Worm (Caenorhabditis elegans) whole organism, mixed stage, embryonic: ENCODE data around the gene nlp-41.

Source experiments
- M03D4.4 ChIP-seq: sonication (generic microtip); optimal IDR thresholded peaks from 2 replicates; lab custom pipeline; 2017; ENCODE audit warnings: mild to moderate bottlenecking, missing genetic modification characterization, missing compliant biosample characterization
- bed-3 ChIP-seq: fragments of 200-800 bp; sonication (Bioruptor generic); optimal IDR thresholded peaks from 3 replicates; lab custom pipeline; 2018; ENCODE audit warnings: mild to moderate bottlenecking, missing genetic modification characterization, moderate library complexity, missing compliant biosample characterization
- blmp-1 ChIP-seq: fragments of 150-350 bp; optimal IDR thresholded peaks from 2 replicates; lab custom pipeline; 2014; ENCODE audit warnings: missing biosample characterization, missing genetic modification characterization
- ceh-43 ChIP-seq: fragments of 200-800 bp; sonication (Bioruptor generic); optimal IDR thresholded peaks from 2 replicates; lab custom pipeline; 2018; ENCODE audit warnings: mild to moderate bottlenecking, missing genetic modification characterization, moderate library complexity, missing compliant biosample characterization
- ces-1 ChIP-seq: fragments of 150-350 bp; optimal IDR thresholded peaks from 2 replicates; lab custom pipeline; 2014; ENCODE audit warnings: missing biosample characterization, missing genetic modification reagents, missing genetic modification characterization
- cnd-1 ChIP-seq: fragments of 200-800 bp; sonication (Bioruptor generic); optimal IDR thresholded peaks from 2 replicates; lab custom pipeline; 2018; ENCODE audit warnings: mild to moderate bottlenecking, missing genetic modification characterization, missing compliant biosample characterization
- drap-1 ChIP-seq: fragments of 200-800 bp; sonication (Bioruptor generic); optimal IDR thresholded peaks from 3 replicates; lab custom pipeline; 2018; ENCODE audit warnings: mild to moderate bottlenecking, missing genetic modification characterization, missing compliant biosample characterization
- elt-1 ChIP-seq: sonication (generic microtip); optimal IDR thresholded peaks from 2 replicates; lab custom pipeline; 2017; ENCODE audit warnings: missing genetic modification characterization, mild to moderate bottlenecking, missing compliant biosample characterization, antibody characterized with exemption, moderate library complexity, borderline replicate concordance; ENCODE audit not compliant: insufficient read depth
- elt-3 ChIP-seq: fragments of 150-350 bp; optimal IDR thresholded peaks from 2 replicates; lab custom pipeline; 2014; ENCODE audit warnings: missing biosample characterization, missing genetic modification characterization
- flh-1 ChIP-seq: fragments of 200-800 bp; sonication (Bioruptor generic); optimal IDR thresholded peaks from 2 replicates; lab custom pipeline; 2018; ENCODE audit warnings: mild to moderate bottlenecking, missing genetic modification characterization, moderate library complexity, missing compliant biosample characterization
- ham-2 ChIP-seq: fragments of 200-800 bp; sonication (Bioruptor generic); optimal IDR thresholded peaks from 2 replicates; lab custom pipeline; 2018; ENCODE audit warnings: mild to moderate bottlenecking, missing genetic modification characterization, missing compliant biosample characterization
- hlh-1 ChIP-seq: fragments of 150-350 bp; optimal IDR thresholded peaks from 2 replicates; lab custom pipeline; 2014; ENCODE audit warnings: missing biosample characterization, missing genetic modification reagents, missing genetic modification characterization
- lin-13 ChIP-seq: fragments of 150-350 bp; optimal IDR thresholded peaks from 2 replicates; lab custom pipeline; 2014; ENCODE audit warnings: missing biosample characterization, missing genetic modification characterization
- lin-32 ChIP-seq: fragments of 200-800 bp; sonication (Bioruptor generic); optimal IDR thresholded peaks from 2 replicates; lab custom pipeline; 2018; ENCODE audit warnings: mild to moderate bottlenecking, missing genetic modification characterization, missing compliant biosample characterization
- lsy-2 ChIP-seq: fragments of 150-350 bp; optimal IDR thresholded peaks from 2 replicates; lab custom pipeline; 2014; ENCODE audit warnings: missing biosample characterization, missing genetic modification characterization
- mep-1 ChIP-seq: fragments of 150-350 bp; optimal IDR thresholded peaks from 2 replicates; lab custom pipeline; 2017; ENCODE audit warnings: missing biosample characterization, missing genetic modification reagents, missing genetic modification characterization, inconsistent platforms
- mls-2 ChIP-seq: sonication (generic microtip); optimal IDR thresholded peaks from 2 replicates; lab custom pipeline; 2016; ENCODE audit warnings: mild to moderate bottlenecking, missing genetic modification characterization, moderate library complexity, missing compliant biosample characterization
- nhr-12 ChIP-seq: fragments of 150-350 bp; optimal IDR thresholded peaks from 2 replicates; lab custom pipeline; 2014; ENCODE audit warnings: missing biosample characterization, missing genetic modification characterization
- nhr-2 ChIP-seq: fragments of 150-350 bp; optimal IDR thresholded peaks from 2 replicates; lab custom pipeline; 2014; ENCODE audit warnings: missing biosample characterization, missing genetic modification characterization
- nhr-237 ChIP-seq: fragments of 150-350 bp; optimal IDR thresholded peaks from 2 replicates; lab custom pipeline; 2014; ENCODE audit warnings: missing biosample characterization, missing genetic modification characterization
- nhr-28 ChIP-seq: fragments of 150-350 bp; optimal IDR thresholded peaks from 2 replicates; lab custom pipeline; 2014; ENCODE audit warnings: missing biosample characterization, missing genetic modification characterization
- sptf-1 ChIP-seq: sonication (generic microtip); optimal IDR thresholded peaks from 2 replicates; lab custom pipeline; 2017; ENCODE audit warnings: mild to moderate bottlenecking, missing genetic modification characterization, moderate library complexity, missing compliant biosample characterization
- tbx-8 ChIP-seq: fragments of 200-800 bp; sonication (Bioruptor generic); optimal IDR thresholded peaks from 2 replicates; lab custom pipeline; 2018; ENCODE audit warnings: mild to moderate bottlenecking, missing genetic modification characterization, moderate library complexity, missing compliant biosample characterization
- unc-120 ChIP-seq: sonication (generic microtip); optimal IDR thresholded peaks from 2 replicates; lab custom pipeline; 2017; ENCODE audit warnings: missing genetic modification characterization, missing compliant biosample characterization; ENCODE audit not compliant: poor library complexity, severe bottlenecking
- unc-39 ChIP-seq: fragments of 150-350 bp; optimal IDR thresholded peaks from 2 replicates; lab custom pipeline; 2014; ENCODE audit warnings: missing biosample characterization, missing genetic modification characterization
- unc-62 ChIP-seq: fragments of 150-350 bp; optimal IDR thresholded peaks from 2 replicates; lab custom pipeline; 2014; ENCODE audit warnings: missing biosample characterization, missing genetic modification reagents, missing genetic modification characterization
- zip-8 ChIP-seq: fragments of 150-350 bp; optimal IDR thresholded peaks from 2 replicates; lab custom pipeline; 2014; ENCODE audit warnings: missing biosample characterization, missing genetic modification characterization
- ztf-11 ChIP-seq: fragments of 150-350 bp; optimal IDR thresholded peaks from 2 replicates; lab custom pipeline; 2014; ENCODE audit warnings: missing biosample characterization, missing genetic modification characterization

Gene nlp-41

DNA sequence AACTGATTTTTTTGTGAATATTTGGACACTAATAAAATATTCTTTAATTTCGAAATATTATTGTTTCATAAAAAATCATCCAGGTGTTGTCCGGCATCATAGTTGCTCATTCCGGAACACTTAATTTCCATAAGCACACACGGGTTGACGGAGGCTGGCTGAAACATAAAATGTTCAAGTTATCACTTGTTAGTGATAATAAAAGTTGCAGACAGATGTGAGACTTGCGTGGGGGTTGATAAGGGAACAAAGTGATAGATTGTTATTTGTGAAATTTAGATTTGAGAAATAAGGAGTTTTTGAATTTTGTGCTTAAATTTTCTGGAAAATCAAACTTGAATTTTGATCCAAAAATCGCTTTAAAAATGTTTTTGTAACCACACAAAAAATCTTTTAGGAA, 40.6 kb upstream of the nlp-41 start:
- TF ChIP-seq M03D4.4 (no peak), ztf-11 (tag; lab: Kevin White, UChicago) (no peak), blmp-1 (no peak), sptf-1 (tag; lab: Kevin White, UChicago) (no peak), tbx-8 (GFP tag; lab: Kevin White, UChicago) (no peak), unc-39 (tag; lab: Kevin White, UChicago) (no peak), lin-13 (tag; lab: Kevin White, UChicago) (no peak), nhr-12 (tag; lab: Kevin White, UChicago) (no peak), flh-1 (GFP tag; lab: Kevin White, UChicago) (no peak), ces-1 (GFP tag; lab: Kevin White, UChicago) (no peak)

ce11 chrII:14511189-14511588, 39.5 kb upstream of the nlp-41 start, which contains the start of gene K10H10.13:
K10H10.13 (minus strand) TSS chrII:14511289.
- TF ChIP-seq unc-39 (tag; lab: Kevin White, UChicago): no peak
- TF ChIP-seq bed-3 (GFP tag; lab: Kevin White, UChicago): no peak
- TF ChIP-seq mep-1: no peak
- no peak for TF ChIP-seq ces-1 (GFP tag; lab: Kevin White, UChicago)
- TF ChIP-seq elt-1 (tag; lab: Kevin White, UChicago): no peak
- TF ChIP-seq hlh-1 (tag; lab: Kevin White, UChicago): no peak
- no peak for TF ChIP-seq zip-8 (tag; lab: Kevin White, UChicago)

DNA sequence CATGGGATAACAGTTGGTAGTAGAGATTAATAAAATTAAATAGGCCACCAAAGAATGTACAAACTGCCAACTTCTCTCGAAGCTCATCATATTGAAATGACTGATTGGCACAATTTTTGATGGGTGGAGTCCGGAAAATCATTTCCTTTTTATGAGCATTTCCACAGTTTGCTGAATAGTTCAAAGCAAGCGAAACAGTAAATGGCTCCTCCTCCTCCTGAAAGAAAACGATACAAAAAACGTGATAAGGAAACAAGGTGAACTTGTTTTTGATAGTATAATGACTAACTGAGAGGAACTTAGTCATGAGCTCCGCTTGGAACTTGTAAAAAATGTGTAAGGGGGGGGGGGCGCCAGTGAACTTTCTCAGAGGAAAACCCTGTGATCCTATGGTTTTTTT, 35.7 kb upstream of the nlp-41 start, which contains the start of gene K10H10.9:
K10H10.9 (minus strand) TSS at position 101 of the 400 bp plus-strand sequence.
- no peak for TF ChIP-seq lsy-2 (tag; lab: Kevin White, UChicago)
- TF ChIP-seq tbx-8 (GFP tag; lab: Kevin White, UChicago): no peak
- TF ChIP-seq unc-120 (tag; lab: Kevin White, UChicago): no peak
- no peak for TF ChIP-seq mls-2 (tag; lab: Kevin White, UChicago)
- TF ChIP-seq unc-39 (tag; lab: Kevin White, UChicago): no peak
- no peak for TF ChIP-seq nhr-28 (tag; lab: Kevin White, UChicago)
- no peak for TF ChIP-seq M03D4.4
- TF ChIP-seq zip-8 (tag; lab: Kevin White, UChicago): no peak
- TF ChIP-seq bed-3 (GFP tag; lab: Kevin White, UChicago): no peak
- no peak for TF ChIP-seq ham-2 (GFP tag; lab: Kevin White, UChicago)
- no peak for TF ChIP-seq ceh-43
- no peak for TF ChIP-seq nhr-237 (tag; lab: Kevin White, UChicago)
- no peak for TF ChIP-seq nhr-2
- TF ChIP-seq, all 35 proteins: peak for 0

- no peak for TF ChIP-seq lin-32 (GFP tag; lab: Kevin White, UChicago)
- TF ChIP-seq mep-1: no peak
These were observed 28.7 kb upstream of the nlp-41 start, which contains the start of gene btb-19 for ce11 chrII:14522037-14522436. btb-19 (minus strand) TSS chrII:14522137.

DNA sequence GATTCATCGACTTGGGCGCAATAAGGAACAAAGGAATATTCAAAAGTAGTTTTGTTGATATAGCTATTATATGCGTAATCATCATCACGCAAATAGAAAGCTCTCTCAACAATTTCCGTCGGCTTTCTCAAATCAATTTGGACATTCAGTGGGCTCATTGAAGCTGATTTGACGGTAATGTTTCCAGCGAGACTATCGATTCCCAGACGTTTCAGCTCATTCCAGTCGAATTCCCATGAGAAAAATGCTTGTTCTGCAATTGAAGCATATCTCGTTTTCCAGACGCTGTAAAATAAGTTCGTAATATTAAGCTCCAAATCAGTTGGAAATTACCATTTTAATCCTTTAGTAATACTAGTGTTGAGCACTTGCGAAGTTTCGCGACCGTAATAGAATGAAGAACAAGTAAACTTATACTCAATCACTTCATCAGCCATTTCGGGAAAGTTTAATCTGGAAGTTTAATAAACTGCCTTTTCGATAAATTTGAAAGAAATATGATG, 27.6 kb upstream of the nlp-41 start, which contains the start of gene btb-20:
btb-20 (minus strand) TSS at position 453 of the 503 bp plus-strand sequence.
- TF ChIP-seq lin-32 (GFP tag; lab: Kevin White, UChicago) (no peak), lin-13 (tag; lab: Kevin White, UChicago) (no peak), flh-1 (GFP tag; lab: Kevin White, UChicago) (no peak), cnd-1 (tag; lab: Kevin White, UChicago) (no peak), unc-62 (no peak), elt-3 (tag; lab: Kevin White, UChicago) (no peak), nhr-28 (tag; lab: Kevin White, UChicago) (no peak), M03D4.4 (no peak), unc-39 (tag; lab: Kevin White, UChicago) (no peak), bed-3 (GFP tag; lab: Kevin White, UChicago) (no peak), ceh-43 (no peak), elt-1 (tag; lab: Kevin White, UChicago) (no peak), nhr-12 (tag; lab: Kevin White, UChicago) (no peak), nhr-237 (tag; lab: Kevin White, UChicago) (no peak), ces-1 (GFP tag; lab: Kevin White, UChicago) (no peak), unc-120 (tag; lab: Kevin White, UChicago) (no peak), tbx-8 (GFP tag; lab: Kevin White, UChicago) (no peak), drap-1 (GFP tag; lab: Kevin White, UChicago) (no peak)
